Fruit fly (Drosophila melanogaster) Kc167 (cell line): ENCODE measurements around the gene KP78a.

Experiments used
- Myc ChIP-seq: fragments of >200 bp; optimal IDR thresholded peaks from 2 replicates; lab custom pipeline; 2017; ENCODE audit warnings: missing external identifiers
- Sin3A ChIP-seq: fragments of >200 bp; optimal IDR thresholded peaks from 2 replicates; lab custom pipeline; 2018; ENCODE audit warnings: missing external identifiers
- h ChIP-seq: fragments of >200 bp; optimal IDR thresholded peaks from 3 replicates; lab custom pipeline; 2018; ENCODE audit warnings: missing external identifiers
- insv ChIP-seq: fragments of >200 bp; optimal IDR thresholded peaks from 3 replicates; lab custom pipeline; 2018; ENCODE audit warnings: missing external identifiers
- psq ChIP-seq: fragments of >200 bp; optimal IDR thresholded peaks from 2 replicates; lab custom pipeline; 2017; ENCODE audit warnings: missing external identifiers
- ttk ChIP-seq: sonication (Bioruptor generic); optimal IDR thresholded peaks from 2 replicates; lab custom pipeline; 2017; ENCODE audit warnings: missing external identifiers

- TF ChIP-seq h (lab: Kevin White, UChicago) (no peak), ttk (lab: Kevin White, UChicago) (no peak), Sin3A (lab: Kevin White, UChicago) (no peak), Myc (lab: Kevin White, UChicago) (no peak), insv (lab: Kevin White, UChicago) (no peak), psq (lab: Kevin White, UChicago) (no peak)
Observed at dm6 chr3R:11343966-11344365, 9.0 kb downstream of the KP78a start.
